Fruit fly (Drosophila melanogaster) whole organism, embryonic: ENCODE measurements around the gene CSN6.
A peak's percentile ranks its signal among the peaks of the same experiment; 100 is the strongest.

Experiments
- ATbp ChIP-seq: fragments of 200-800 bp; sonication (Bioruptor generic); optimal IDR thresholded peaks from 2 replicates; lab custom pipeline; 2017; ENCODE audit warnings: missing biosample characterization, mild to moderate bottlenecking, missing genetic modification characterization, missing genetic modification reagents
- Bdp1 ChIP-seq: fragments of 200-800 bp; sonication (Bioruptor generic); optimal IDR thresholded peaks from 3 replicates; lab custom pipeline; 2016; ENCODE audit warnings: missing biosample characterization, missing genetic modification characterization
- CG10959 ChIP-seq: fragments of 200-800 bp; sonication (Bioruptor generic); IDR thresholded peaks from 2 replicates; pipeline ENCODE4 v1.3.6; 2022; ENCODE audit warnings: missing biosample characterization, missing genetic modification characterization
- CG13424 ChIP-seq: fragments of 200-800 bp; sonication (Bioruptor generic); optimal IDR thresholded peaks from 2 replicates; lab custom pipeline; 2019; ENCODE audit warnings: missing biosample characterization, mild to moderate bottlenecking, missing genetic modification characterization, moderate library complexity
- CG17385 ChIP-seq: fragments of 200-800 bp; sonication (Bioruptor generic); optimal IDR thresholded peaks from 3 replicates; lab custom pipeline; 2018; ENCODE audit warnings: missing biosample characterization, mild to moderate bottlenecking, missing genetic modification characterization
- CG18011 ChIP-seq: fragments of 200-800 bp; sonication (Bioruptor generic); optimal IDR thresholded peaks from 2 replicates; lab custom pipeline; 2017; ENCODE audit warnings: missing biosample characterization, missing genetic modification characterization, mild to moderate bottlenecking, moderate library complexity, missing genotype
- CG18262 ChIP-seq: fragments of 200-800 bp; optimal IDR thresholded peaks from 3 replicates; lab custom pipeline; 2019; ENCODE audit warnings: missing biosample characterization, mild to moderate bottlenecking, missing genetic modification characterization, moderate library complexity
- CG3163 ChIP-seq: fragments of 200-800 bp; sonication (Bioruptor generic); optimal IDR thresholded peaks from 3 replicates; lab custom pipeline; 2016; ENCODE audit warnings: missing biosample characterization, missing genetic modification characterization
- CG32767 ChIP-seq: fragments of 200-800 bp; sonication (Bioruptor generic); IDR thresholded peaks from 2 replicates; pipeline ENCODE4 v1.3.6; 2022; ENCODE audit warnings: missing biosample characterization, missing genetic modification characterization
- CG34224 ChIP-seq: fragments of 200-800 bp; sonication (Bioruptor generic); IDR thresholded peaks from 3 replicates; pipeline ENCODE4 v1.3.6; 2022; ENCODE audit warnings: missing biosample characterization, missing genetic modification characterization; ENCODE audit not compliant: partially characterized antibody
- CG4404 ChIP-seq: fragments of 200-800 bp; sonication (Bioruptor generic); IDR thresholded peaks from 2 replicates; pipeline ENCODE4 v1.3.6; 2022; ENCODE audit warnings: missing biosample characterization, missing genetic modification characterization
- CG4820 ChIP-seq: fragments of 200-800 bp; sonication (Bioruptor generic); optimal IDR thresholded peaks from 3 replicates; lab custom pipeline; 2016; ENCODE audit warnings: missing biosample characterization, missing genetic modification characterization
- CG6765 ChIP-seq: fragments of 200-800 bp; sonication (Bioruptor generic); optimal IDR thresholded peaks from 3 replicates; lab custom pipeline; 2017; ENCODE audit warnings: missing biosample characterization, mild to moderate bottlenecking, missing genetic modification characterization
- CG6854 ChIP-seq: fragments of 200-800 bp; sonication (Bioruptor generic); optimal IDR thresholded peaks from 3 replicates; lab custom pipeline; 2017; ENCODE audit warnings: missing biosample characterization, mild to moderate bottlenecking, missing genetic modification characterization
- CG8089 ChIP-seq: fragments of 200-800 bp; sonication (Bioruptor generic); optimal IDR thresholded peaks from 3 replicates; lab custom pipeline; 2016; ENCODE audit warnings: missing biosample characterization, missing genetic modification characterization
- CTCF ChIP-seq: fragments of 200-800 bp; sonication (Bioruptor generic); optimal IDR thresholded peaks from 2 replicates; lab custom pipeline; 2017; ENCODE audit warnings: missing biosample characterization, mild to moderate bottlenecking, missing genetic modification characterization, moderate library complexity
- HmgZ ChIP-seq: fragments of 200-800 bp; sonication (Bioruptor generic); optimal IDR thresholded peaks from 2 replicates; lab custom pipeline; 2018; ENCODE audit warnings: missing biosample characterization, mild to moderate bottlenecking, missing genetic modification characterization
- Hmr ChIP-seq: fragments of 200-800 bp; sonication (Bioruptor generic); optimal IDR thresholded peaks from 3 replicates; lab custom pipeline; 2017; ENCODE audit warnings: mild to moderate bottlenecking, missing biosample characterization, missing genetic modification reagents, missing genetic modification characterization
- Hr78 ChIP-seq, 2 experiments: fragments of 200-800 bp in 1 of 2; fragments of >200 bp in 1 of 2; sonication (Bioruptor generic) in 1 of 2; optimal IDR thresholded peaks; 2 replicates each; lab custom pipeline; 2017 to 2019; ENCODE audit warnings: missing biosample characterization in 2 of 2, missing genetic modification characterization in 2 of 2, mild to moderate bottlenecking in 1 of 2, moderate library complexity in 1 of 2
- Lim3 ChIP-seq: fragments of 200-800 bp; sonication (Bioruptor generic); IDR thresholded peaks from 2 replicates; pipeline ENCODE4 v1.3.6; 2022; ENCODE audit warnings: missing biosample characterization, missing genetic modification characterization
- Nf-YB ChIP-seq: fragments of 200-800 bp; sonication (Bioruptor generic); optimal IDR thresholded peaks from 3 replicates; lab custom pipeline; 2019; ENCODE audit warnings: missing biosample characterization, mild to moderate bottlenecking, missing genetic modification characterization, moderate library complexity
- Optix ChIP-seq: fragments of 200-800 bp; sonication (Bioruptor generic); IDR thresholded peaks from 3 replicates; pipeline ENCODE4 v1.3.6; 2022; ENCODE audit warnings: missing biosample characterization, missing genetic modification characterization
- amos ChIP-seq: fragments of 200-800 bp; sonication (Bioruptor generic); IDR thresholded peaks from 2 replicates; pipeline ENCODE4 v1.3.6; 2022; ENCODE audit warnings: missing biosample characterization, missing genetic modification characterization; ENCODE audit not compliant: partially characterized antibody
- ara ChIP-seq: fragments of 200-800 bp; sonication (Bioruptor generic); IDR thresholded peaks from 2 replicates; pipeline ENCODE4 v1.3.6; 2022; ENCODE audit warnings: missing biosample characterization, missing genetic modification characterization
- bsh ChIP-seq, 2 experiments: fragments of 200-800 bp; sonication (Bioruptor generic); optimal IDR thresholded peaks; 2 replicates each; lab custom pipeline; 2017 to 2018; ENCODE audit warnings: mild to moderate bottlenecking in 2 of 2, missing biosample characterization in 2 of 2, missing genetic modification characterization in 2 of 2, moderate library complexity in 1 of 2
- cwo ChIP-seq: fragments of 200-800 bp; sonication (Bioruptor generic); optimal IDR thresholded peaks from 3 replicates; lab custom pipeline; 2017; ENCODE audit warnings: missing biosample characterization, missing genetic modification characterization, mild to moderate bottlenecking, moderate library complexity, missing genetic modification reagents
- dan ChIP-seq: fragments of 200-800 bp; sonication (Bioruptor generic); IDR thresholded peaks from 2 replicates; pipeline ENCODE4 v1.3.6; 2022; ENCODE audit warnings: missing biosample characterization, missing genetic modification characterization
- eve ChIP-seq, 2 experiments: fragments of >200 bp; optimal IDR thresholded peaks; 2 replicates each; lab custom pipeline; 2017; ENCODE audit warnings: missing biosample characterization in 2 of 2, missing genetic modification characterization in 2 of 2
- grn ChIP-seq: fragments of 200-800 bp; sonication (Bioruptor generic); optimal IDR thresholded peaks from 3 replicates; lab custom pipeline; 2017; ENCODE audit warnings: missing biosample characterization, missing genetic modification characterization
- gro ChIP-seq: fragments of 200-800 bp; sonication (Bioruptor generic); optimal IDR thresholded peaks from 2 replicates; lab custom pipeline; 2016; ENCODE audit warnings: missing biosample characterization, missing genetic modification characterization
- schlank ChIP-seq: fragments of 200-800 bp; sonication (Bioruptor generic); optimal IDR thresholded peaks from 2 replicates; lab custom pipeline; 2018; ENCODE audit warnings: missing biosample characterization, mild to moderate bottlenecking, missing genetic modification characterization
- scrt ChIP-seq: fragments of 200-800 bp; sonication (Bioruptor generic); optimal IDR thresholded peaks from 2 replicates; lab custom pipeline; 2018; ENCODE audit warnings: missing biosample characterization, mild to moderate bottlenecking, missing genetic modification characterization, moderate library complexity

Gene CSN6

DNA sequence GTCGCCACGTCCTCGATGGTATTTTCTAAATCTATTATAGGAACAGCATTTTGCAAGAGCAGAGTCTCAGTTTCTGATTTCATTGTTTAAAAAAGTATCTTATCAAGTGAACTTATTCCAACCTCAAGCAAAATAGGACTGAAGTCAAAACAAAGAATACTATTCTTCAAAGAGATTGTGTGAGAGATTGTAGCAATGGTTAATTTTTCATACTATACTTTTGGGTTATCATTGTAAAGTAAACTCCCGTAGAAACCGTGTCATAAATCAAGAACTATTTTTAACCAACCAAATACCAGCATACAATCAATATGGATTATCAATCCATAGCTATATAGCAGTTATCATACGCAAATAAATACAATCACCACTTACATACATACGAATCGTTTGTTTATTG, 48.8 kb upstream of the CSN6 start, which contains the start of gene CG33093:
Gene CG33093 (minus strand): TSS at position 122 of the 400 bp plus-strand sequence.
- TF ChIP-seq Lim3 (GFP tag; lab: Robert Waterston, UW) (no peak), bsh (GFP tag; optimal IDR thresholded peaks at IDR 0.05; lab: Kevin White, UChicago) (peak in 1 of 2 experiments; percentile 2), dan (no peak), Hr78 (GFP tag; optimal IDR thresholded peaks at IDR 0.05; lab: Kevin White, UChicago) (peak in 1 of 2 experiments; percentile 65), Nf-YB (GFP tag; lab: Kevin White, UChicago) (peak; percentile 14), CG13424 (tag; lab: Kevin White, UChicago) (peak; percentile 7), ara (GFP tag; lab: Robert Waterston, UW) (no peak), HmgZ (tag; lab: Kevin White, UChicago) (peak; percentile 3), CG4820 (GFP tag; lab: Kevin White, UChicago) (no peak), CG18262 (no peak), CG6854 (no peak), CTCF (peak; percentile 9), amos (GFP tag; lab: Robert Waterston, UW) (peak; percentile 33; the same call in 1 of the 2 replicates), CG34224 (no peak), Optix (GFP tag; lab: Robert Waterston, UW) (no peak), CG10959 (GFP tag; lab: Robert Waterston, UW) (no peak), scrt (GFP tag; lab: Kevin White, UChicago) (no peak), grn (GFP tag; lab: Kevin White, UChicago) (peak; percentile 74)

DNA sequence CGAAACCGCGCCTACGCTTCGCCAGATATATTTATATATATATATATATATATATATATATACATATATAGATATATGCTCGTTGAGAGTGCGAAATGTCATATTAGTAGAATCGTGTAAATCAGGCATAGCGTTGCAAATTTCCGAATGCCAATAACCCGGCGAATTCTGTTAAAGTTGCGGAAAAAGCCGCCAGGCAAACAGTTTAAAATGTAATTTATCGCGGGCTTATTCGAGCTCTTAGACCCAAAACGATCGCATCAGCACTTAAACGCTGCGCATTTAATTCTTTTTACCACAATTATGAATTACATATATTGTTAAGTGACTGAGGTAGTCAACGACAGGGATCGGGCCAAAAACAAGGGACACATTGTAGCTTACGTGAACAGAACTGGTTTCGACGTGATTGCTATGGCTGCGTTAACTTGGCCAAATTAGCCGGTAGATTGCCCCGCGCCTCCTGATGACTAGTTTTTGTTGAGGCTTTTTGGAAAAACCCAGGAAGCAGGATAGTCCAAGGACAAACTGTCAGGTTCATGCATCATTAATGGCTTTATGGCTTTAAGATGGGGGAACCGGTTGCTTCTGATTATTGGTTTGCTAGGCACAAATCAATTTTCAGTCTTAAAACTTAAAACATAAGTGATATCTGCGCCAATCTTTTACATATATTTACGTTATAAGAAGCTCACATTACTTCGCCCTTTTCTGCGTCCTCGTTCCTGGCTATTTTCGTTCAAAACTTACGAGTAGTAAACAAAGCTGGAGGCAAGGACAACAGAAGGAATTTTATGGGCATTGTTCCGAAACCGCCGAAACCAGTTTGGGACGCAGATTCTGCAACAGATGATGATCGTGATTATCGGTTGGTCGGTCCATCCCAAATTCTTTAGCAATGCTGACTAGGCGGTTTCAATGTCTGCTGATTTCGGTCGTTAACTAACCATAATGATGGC, 46.3 kb upstream of the CSN6 start:
- TF ChIP-seq gro (GFP tag; lab: Kevin White, UChicago) = no peak
- TF ChIP-seq CG32767 (GFP tag; lab: Robert Waterston, UW) = no peak
- no peak for TF ChIP-seq Bdp1 (GFP tag; lab: Kevin White, UChicago)
- no peak for TF ChIP-seq eve (GFP tag; optimal IDR thresholded peaks at IDR 0.05; lab: Kevin White, UChicago)
- TF ChIP-seq ATbp (GFP tag; lab: Kevin White, UChicago) = no peak
- TF ChIP-seq Hmr (GFP tag; lab: Kevin White, UChicago) = no peak
- no peak for TF ChIP-seq schlank
- TF ChIP-seq CG17385 (GFP tag; lab: Kevin White, UChicago) = no peak
- TF ChIP-seq CG6765 = no peak
- no peak for TF ChIP-seq CG4404 (GFP tag; lab: Robert Waterston, UW)
- no peak for TF ChIP-seq CG8089

DNA sequence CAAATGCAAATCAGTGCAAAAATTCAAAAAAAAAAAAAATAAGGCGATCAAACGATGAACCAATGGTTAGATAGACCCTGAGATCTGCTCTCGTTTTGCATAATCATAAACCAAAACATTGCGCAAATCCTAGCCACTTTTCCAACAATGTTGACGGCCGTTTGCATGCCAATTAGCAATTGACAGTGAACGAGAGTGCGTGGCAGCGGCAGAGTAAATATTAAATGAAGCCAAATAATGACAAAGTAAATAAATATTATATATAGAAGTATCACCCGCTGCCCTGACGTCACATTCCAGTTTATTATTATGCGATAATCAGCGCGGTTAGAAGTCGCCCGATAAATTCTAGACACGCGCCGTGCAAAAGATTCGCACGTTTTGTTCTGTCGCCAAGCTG, 44.6 kb upstream of the CSN6 start:
- TF ChIP-seq cwo (GFP tag; lab: Kevin White, UChicago) (peak; percentile 71), CG18011 (GFP tag; lab: Kevin White, UChicago) (peak; percentile 68), CG3163 (no peak)
